Fruit fly (Drosophila melanogaster) whole organism, embryonic: ENCODE measurements around the gene Dok.

Source experiments
- Awh ChIP-seq: fragments of 200-800 bp; sonication (Bioruptor generic); IDR thresholded peaks from 2 replicates; pipeline ENCODE4, ENCODE4 v1.3.6; 2022; ENCODE audit warnings: missing biosample characterization, missing genetic modification characterization
- B-H1 ChIP-seq: fragments of 200-800 bp; sonication (Bioruptor generic); IDR thresholded peaks from 3 replicates; pipeline ENCODE4 v1.3.6; 2022; ENCODE audit warnings: missing biosample characterization, missing genetic modification characterization
- CG10979 ChIP-seq: fragments of 200-800 bp; sonication (Bioruptor generic); optimal IDR thresholded peaks from 2 replicates; lab custom pipeline; 2018; ENCODE audit warnings: missing biosample characterization, mild to moderate bottlenecking, missing genetic modification characterization, moderate library complexity
- CG11504 ChIP-seq: fragments of 200-800 bp; sonication (Bioruptor generic); optimal IDR thresholded peaks from 3 replicates; lab custom pipeline; 2019; ENCODE audit warnings: missing biosample characterization, mild to moderate bottlenecking, missing genetic modification characterization, moderate library complexity
- CG14710 ChIP-seq: fragments of 200-800 bp; sonication (Bioruptor generic); optimal IDR thresholded peaks from 3 replicates; lab custom pipeline; 2019; ENCODE audit warnings: missing biosample characterization, mild to moderate bottlenecking, missing genetic modification characterization, moderate library complexity
- CG18476 ChIP-seq: fragments of 200-800 bp; sonication (Bioruptor generic); optimal IDR thresholded peaks from 2 replicates; lab custom pipeline; 2016; ENCODE audit warnings: missing biosample characterization, mild to moderate bottlenecking, missing genetic modification characterization
- CG18599 ChIP-seq: fragments of 200-800 bp; sonication (Bioruptor generic); optimal IDR thresholded peaks from 3 replicates; lab custom pipeline; 2017; ENCODE audit warnings: missing biosample characterization, missing genetic modification characterization, mild to moderate bottlenecking, moderate library complexity, missing genetic modification reagents
- CG2199 ChIP-seq: fragments of 200-800 bp; sonication (Bioruptor generic); IDR thresholded peaks from 3 replicates; pipeline ENCODE4 v1.3.6; 2022; ENCODE audit warnings: missing biosample characterization, missing genetic modification characterization
- CG2678 ChIP-seq: fragments of 200-800 bp; sonication (Bioruptor generic); optimal IDR thresholded peaks from 3 replicates; lab custom pipeline; 2019; ENCODE audit warnings: missing biosample characterization, mild to moderate bottlenecking, missing genetic modification characterization, moderate library complexity
- CG3407 ChIP-seq: fragments of 200-800 bp; sonication (Bioruptor generic); optimal IDR thresholded peaks from 2 replicates; lab custom pipeline; 2018; ENCODE audit warnings: missing biosample characterization, mild to moderate bottlenecking, missing genetic modification characterization
- CG4707 ChIP-seq: fragments of 200-800 bp; sonication (Bioruptor generic); optimal IDR thresholded peaks from 2 replicates; lab custom pipeline; 2018; ENCODE audit warnings: missing biosample characterization, mild to moderate bottlenecking, missing genetic modification characterization, moderate library complexity
- CG6654 ChIP-seq: fragments of 200-800 bp; sonication (Bioruptor generic); optimal IDR thresholded peaks from 2 replicates; lab custom pipeline; 2017; ENCODE audit warnings: missing biosample characterization, mild to moderate bottlenecking, missing genetic modification characterization
- CG7987 ChIP-seq: fragments of 200-800 bp; sonication (Bioruptor generic); optimal IDR thresholded peaks from 2 replicates; lab custom pipeline; 2018; ENCODE audit warnings: missing biosample characterization, mild to moderate bottlenecking, missing genetic modification characterization, moderate library complexity
- CG8089 ChIP-seq: fragments of 200-800 bp; sonication (Bioruptor generic); optimal IDR thresholded peaks from 3 replicates; lab custom pipeline; 2016; ENCODE audit warnings: missing biosample characterization, missing genetic modification characterization
- CG9817 ChIP-seq: fragments of 200-800 bp; sonication (Bioruptor generic); optimal IDR thresholded peaks from 2 replicates; lab custom pipeline; 2018; ENCODE audit warnings: missing biosample characterization, mild to moderate bottlenecking, missing genetic modification characterization, moderate library complexity
- Dfd ChIP-seq, 2 experiments: fragments of >200 bp; optimal IDR thresholded peaks; 2 replicates each; lab custom pipeline; 2017; ENCODE audit warnings: missing biosample characterization in 2 of 2, missing genetic modification characterization in 2 of 2
- Dref ChIP-seq: fragments of 200-800 bp; sonication (Bioruptor generic); IDR thresholded peaks from 2 replicates; pipeline ENCODE4 v1.3.6; 2022; ENCODE audit warnings: missing biosample characterization, missing genetic modification characterization
- Drgx ChIP-seq: fragments of 200-800 bp; sonication (Bioruptor generic); IDR thresholded peaks from 2 replicates; pipeline ENCODE4 v1.3.6; 2022; ENCODE audit warnings: missing biosample characterization, missing genetic modification characterization
- ERR ChIP-seq: fragments of 200-800 bp; sonication (Bioruptor generic); optimal IDR thresholded peaks from 2 replicates; lab custom pipeline; 2016; ENCODE audit warnings: missing biosample characterization, missing genetic modification characterization
- Fer3 ChIP-seq: fragments of 200-800 bp; sonication (Bioruptor generic); optimal IDR thresholded peaks from 2 replicates; lab custom pipeline; 2018; ENCODE audit warnings: missing biosample characterization, mild to moderate bottlenecking, missing genetic modification characterization, moderate library complexity
- HLHmδ ChIP-seq: fragments of 200-800 bp; sonication (Bioruptor generic); optimal IDR thresholded peaks from 2 replicates; lab custom pipeline; 2018; ENCODE audit warnings: missing biosample characterization, mild to moderate bottlenecking, missing genetic modification characterization, moderate library complexity
- Hmr ChIP-seq: fragments of 200-800 bp; sonication (Bioruptor generic); optimal IDR thresholded peaks from 3 replicates; lab custom pipeline; 2017; ENCODE audit warnings: mild to moderate bottlenecking, missing biosample characterization, missing genetic modification reagents, missing genetic modification characterization
- Myb ChIP-seq: fragments of 200-800 bp; sonication (Bioruptor generic); optimal IDR thresholded peaks from 2 replicates; lab custom pipeline; 2016; ENCODE audit warnings: missing biosample characterization, missing genetic modification characterization
- NC2β ChIP-seq: fragments of 200-800 bp; sonication (Bioruptor generic); optimal IDR thresholded peaks from 2 replicates; lab custom pipeline; 2016; ENCODE audit warnings: missing biosample characterization, missing genetic modification characterization
- NFAT ChIP-seq: fragments of 200-800 bp; sonication (Bioruptor generic); IDR thresholded peaks from 2 replicates; pipeline ENCODE4 v1.3.6; 2022; ENCODE audit warnings: missing biosample characterization, missing genetic modification characterization
- Nf-YA ChIP-seq: fragments of 200-800 bp; sonication (Bioruptor generic); IDR thresholded peaks from 2 replicates; pipeline ENCODE4 v1.3.6; 2022; ENCODE audit warnings: missing biosample characterization, missing genetic modification characterization
- Opbp ChIP-seq: fragments of 200-800 bp; sonication (Bioruptor generic); IDR thresholded peaks from 3 replicates; pipeline ENCODE4 v1.3.6; 2022; ENCODE audit warnings: missing biosample characterization, missing genetic modification characterization; ENCODE audit not compliant: partially characterized antibody
- Sox102F ChIP-seq: fragments of 200-800 bp; sonication (Bioruptor generic); optimal IDR thresholded peaks from 2 replicates; lab custom pipeline; 2018; ENCODE audit warnings: missing biosample characterization, mild to moderate bottlenecking, missing genetic modification characterization, moderate library complexity
- bcd ChIP-seq: fragments of 200-800 bp; sonication (Bioruptor generic); optimal IDR thresholded peaks from 2 replicates; lab custom pipeline; 2017; ENCODE audit warnings: missing biosample characterization, mild to moderate bottlenecking, missing genetic modification characterization
- bigmax ChIP-seq: fragments of 200-800 bp; sonication (Bioruptor generic); optimal IDR thresholded peaks from 2 replicates; lab custom pipeline; 2018; ENCODE audit warnings: missing biosample characterization, mild to moderate bottlenecking, missing genetic modification characterization
- bowl ChIP-seq: fragments of 200-800 bp; sonication (Bioruptor generic); IDR thresholded peaks from 2 replicates; pipeline ENCODE4 v1.3.6; 2022; ENCODE audit warnings: missing biosample characterization, missing genetic modification characterization
- crc ChIP-seq: fragments of 200-800 bp; sonication (Bioruptor generic); optimal IDR thresholded peaks from 2 replicates; lab custom pipeline; 2016; ENCODE audit warnings: missing biosample characterization, missing genetic modification characterization
- hbn ChIP-seq: fragments of 200-800 bp; sonication (Bioruptor generic); IDR thresholded peaks from 2 replicates; pipeline ENCODE4 v1.3.6; 2022; ENCODE audit warnings: missing biosample characterization, missing genetic modification characterization; ENCODE audit not compliant: partially characterized antibody
- jumu ChIP-seq: fragments of 200-800 bp; sonication (Bioruptor generic); optimal IDR thresholded peaks from 3 replicates; lab custom pipeline; 2016; ENCODE audit warnings: missing biosample characterization, missing genetic modification characterization
- ken ChIP-seq: fragments of 200-800 bp; sonication (Bioruptor generic); IDR thresholded peaks from 3 replicates; pipeline ENCODE4 v1.3.6; 2022; ENCODE audit warnings: missing biosample characterization, missing genetic modification characterization
- nau ChIP-seq: fragments of 200-800 bp; sonication (Bioruptor generic); optimal IDR thresholded peaks from 3 replicates; lab custom pipeline; 2017; ENCODE audit warnings: missing biosample characterization, mild to moderate bottlenecking, missing genetic modification characterization, missing genetic modification reagents
- nerfin-1 ChIP-seq: fragments of 200-800 bp; sonication (Bioruptor generic); optimal IDR thresholded peaks from 3 replicates; lab custom pipeline; 2019; ENCODE audit warnings: missing biosample characterization, mild to moderate bottlenecking, missing genetic modification characterization, moderate library complexity
- oc ChIP-seq: fragments of 200-800 bp; sonication (Bioruptor generic); optimal IDR thresholded peaks from 2 replicates; lab custom pipeline; 2018; ENCODE audit warnings: missing biosample characterization, mild to moderate bottlenecking, missing genetic modification characterization, moderate library complexity
- otp ChIP-seq: fragments of 200-800 bp; sonication (Bioruptor generic); IDR thresholded peaks from 3 replicates; pipeline ENCODE4, ENCODE4 v1.3.6; 2022; ENCODE audit warnings: missing biosample characterization, missing genetic modification characterization
- pho ChIP-seq: fragments of 200-800 bp; sonication (Bioruptor generic); optimal IDR thresholded peaks from 2 replicates; lab custom pipeline; 2016; ENCODE audit warnings: missing biosample characterization, missing genetic modification characterization
- pita ChIP-seq: fragments of 200-800 bp; sonication (Bioruptor generic); optimal IDR thresholded peaks from 2 replicates; lab custom pipeline; 2017; ENCODE audit warnings: missing biosample characterization, mild to moderate bottlenecking, missing genetic modification characterization
- salm ChIP-seq: fragments of 200-800 bp; sonication (Bioruptor generic); optimal IDR thresholded peaks from 2 replicates; lab custom pipeline; 2018; ENCODE audit warnings: missing biosample characterization, mild to moderate bottlenecking, missing genetic modification characterization
- sens-2 ChIP-seq: fragments of 200-800 bp; sonication (Bioruptor generic); IDR thresholded peaks from 2 replicates; pipeline ENCODE4 v1.3.6; 2022; ENCODE audit warnings: missing biosample characterization, missing genetic modification characterization
- sna ChIP-seq: fragments of 200-800 bp; sonication (Bioruptor generic); IDR thresholded peaks from 2 replicates; pipeline ENCODE4 v1.3.6; 2022; ENCODE audit warnings: missing biosample characterization, missing genetic modification characterization; ENCODE audit not compliant: partially characterized antibody
- sob ChIP-seq: fragments of 200-800 bp; sonication (Bioruptor generic); IDR thresholded peaks from 2 replicates; pipeline ENCODE4 v1.3.6; 2022; ENCODE audit warnings: missing biosample characterization, missing genetic modification characterization
- trh ChIP-seq: fragments of 200-800 bp; sonication (Bioruptor generic); optimal IDR thresholded peaks from 2 replicates; lab custom pipeline; 2016; ENCODE audit warnings: missing biosample characterization, missing genetic modification characterization
- tup ChIP-seq: fragments of 200-800 bp; sonication (Bioruptor generic); optimal IDR thresholded peaks from 2 replicates; lab custom pipeline; 2016; ENCODE audit warnings: missing biosample characterization, mild to moderate bottlenecking, missing genetic modification characterization, moderate library complexity

Gene Dok

dm6 chrX:7306538-7307477 is 17.2 kb upstream of the Dok start (continued):
- TF ChIP-seq B-H1 (GFP tag; lab: Robert Waterston, UW) = peak; percentile 64
- TF ChIP-seq Drgx (GFP tag; lab: Robert Waterston, UW) = peak; percentile 66
- peak; percentile 96 for TF ChIP-seq CG2678 (tag; lab: Kevin White, UChicago)
- TF ChIP-seq CG18599 (GFP tag; lab: Kevin White, UChicago) = peak; percentile 87
- peak; percentile 56 for TF ChIP-seq HLHmδ (GFP tag; lab: Kevin White, UChicago)
- no peak for TF ChIP-seq ERR (GFP tag; lab: Kevin White, UChicago)
- peak; percentile 81 for TF ChIP-seq nerfin-1 (tag; lab: Kevin White, UChicago)
- peak; percentile 19; the same call in 1 of the 2 replicates for TF ChIP-seq sna
- TF ChIP-seq Fer3 (tag; lab: Kevin White, UChicago) = peak; percentile 80
- peak; percentile 84 for TF ChIP-seq salm (tag; lab: Kevin White, UChicago)
- TF ChIP-seq sens-2 (GFP tag; lab: Robert Waterston, UW) = no peak
- no peak for TF ChIP-seq CG2199 (GFP tag; lab: Robert Waterston, UW)
- peak; percentile 52; the same call in 2 of the 3 replicates for TF ChIP-seq ken (GFP tag; lab: Robert Waterston, UW)
- TF ChIP-seq bigmax (GFP tag; lab: Kevin White, UChicago) = no peak
- TF ChIP-seq Myb (GFP tag; lab: Kevin White, UChicago) = peak; percentile 66
- TF ChIP-seq bcd (GFP tag; lab: Kevin White, UChicago) = peak; percentile 96
- TF ChIP-seq CG11504 (tag; lab: Kevin White, UChicago) = peak; percentile 94
- peak; percentile 83 for TF ChIP-seq pho (GFP tag; lab: Kevin White, UChicago)
- TF ChIP-seq trh (GFP tag; lab: Kevin White, UChicago) = peak; percentile 74
- TF ChIP-seq Opbp (GFP tag; lab: Robert Waterston, UW) = 0 out of 3 replicates have a peak, but pooled peaks have one; percentile 28
- TF ChIP-seq otp (GFP tag; lab: Robert Waterston, UW) = peak; percentile 19; the same call in 1 of the 3 replicates
- TF ChIP-seq CG10979 = peak; percentile 97
- peak; percentile 25; the same call in 1 of the 2 replicates for TF ChIP-seq Nf-YA
- peak; percentile 89 for TF ChIP-seq Hmr (GFP tag; lab: Kevin White, UChicago)
- peak; percentile 39 for TF ChIP-seq NFAT (GFP tag; lab: Robert Waterston, UW)
- no peak for TF ChIP-seq hbn
- peak; percentile 70 for TF ChIP-seq oc
- TF ChIP-seq sob (GFP tag; lab: Robert Waterston, UW) = peak; percentile 53
- no peak; the same call in 1 of the 2 replicates for TF ChIP-seq bowl (GFP tag; lab: Robert Waterston, UW)
- no peak for TF ChIP-seq pita
- TF ChIP-seq CG8089 (GFP tag; lab: Kevin White, UChicago) = peak; percentile 81
- TF ChIP-seq Dfd (GFP tag; optimal IDR thresholded peaks at IDR 0.05; lab: Kevin White, UChicago) = no peak
- TF ChIP-seq CG6654 (GFP tag; lab: Kevin White, UChicago) = peak; percentile 90
- TF ChIP-seq CG18476 (GFP tag; lab: Kevin White, UChicago) = peak; percentile 91
- TF ChIP-seq Dref (GFP tag; lab: Robert Waterston, UW) = no peak
- TF ChIP-seq Awh (GFP tag; lab: Robert Waterston, UW) = peak; percentile 47; the same call in 1 of the 2 replicates
- TF ChIP-seq Sox102F (GFP tag; lab: Kevin White, UChicago) = peak; percentile 95
- peak; percentile 68 for TF ChIP-seq NC2β (GFP tag; lab: Kevin White, UChicago)
- TF ChIP-seq nau (GFP tag; lab: Kevin White, UChicago) = peak; percentile 46
- no peak for TF ChIP-seq crc
- peak; percentile 60 for TF ChIP-seq jumu (GFP tag; lab: Kevin White, UChicago)
- TF ChIP-seq CG7987 (GFP tag; lab: Kevin White, UChicago) = no peak
- no peak for TF ChIP-seq tup (GFP tag; lab: Kevin White, UChicago)
- TF ChIP-seq CG9817 (tag; lab: Kevin White, UChicago) = peak; percentile 85
- TF ChIP-seq CG14710 (tag; lab: Kevin White, UChicago) = peak; percentile 96
- no peak for TF ChIP-seq CG4707 (GFP tag; lab: Kevin White, UChicago)
- TF ChIP-seq CG3407 (GFP tag; lab: Kevin White, UChicago) = peak; percentile 62
